Worm (Caenorhabditis elegans) whole organism, L4 larva: ENCODE measurements around the gene ins-39.

Experiments used
- F26F4.8 ChIP-seq: fragments of 200-800 bp; sonication (Bioruptor generic); conservative IDR thresholded peaks from 2 replicates; pipeline ENCODE4 v1.3.6; 2022; ENCODE audit warnings: missing genetic modification characterization, missing compliant biosample characterization
- F44E2.7 ChIP-seq: fragments of 200-800 bp; sonication (Bioruptor generic); IDR thresholded peaks from 2 replicates; pipeline ENCODE4 v2.1.2; 2022; ENCODE audit warnings: missing genetic modification characterization, missing compliant biosample characterization
- F49E8.2 ChIP-seq: sonication (generic microtip); optimal IDR thresholded peaks from 2 replicates; lab custom pipeline; 2016; ENCODE audit warnings: missing compliant biosample characterization, mild to moderate bottlenecking, missing genetic modification characterization, borderline replicate concordance
- T26A8.4 ChIP-seq: fragments of 200-800 bp; sonication (Bioruptor generic); IDR thresholded peaks from 2 replicates; pipeline ENCODE4 v1.3.6; 2022; ENCODE audit warnings: missing genetic modification characterization, missing compliant biosample characterization
- Y48G9A.11 ChIP-seq: fragments of 200-800 bp; sonication (Bioruptor generic); IDR thresholded peaks from 2 replicates; pipeline ENCODE4 v1.3.6; 2022; ENCODE audit warnings: missing genetic modification reagents, missing genetic modification characterization, missing compliant biosample characterization
- Y5F2A.4 ChIP-seq: fragments of 200-800 bp; sonication (Bioruptor generic); optimal IDR thresholded peaks from 2 replicates; lab custom pipeline; 2018; ENCODE audit warnings: mild to moderate bottlenecking, missing genetic modification characterization, missing compliant biosample characterization
- Y75B8A.6 ChIP-seq: fragments of 200-800 bp; sonication (Bioruptor generic); IDR thresholded peaks from 2 replicates; pipeline ENCODE4 v1.3.6; 2022; ENCODE audit warnings: missing genetic modification reagents, missing genetic modification characterization, missing compliant biosample characterization
- ZK337.2 ChIP-seq: fragments of 200-800 bp; sonication (Bioruptor generic); IDR thresholded peaks from 2 replicates; pipeline ENCODE4 v1.3.6; 2022; ENCODE audit warnings: missing genetic modification reagents, missing genetic modification characterization, missing compliant biosample characterization
- aly-2 ChIP-seq: sonication (generic microtip); optimal IDR thresholded peaks from 2 replicates; lab custom pipeline; 2018; ENCODE audit warnings: missing biosample characterization, missing genetic modification characterization
- ama-1 ChIP-seq: fragments of 150-350 bp; optimal IDR thresholded peaks from 2 replicates; lab custom pipeline; 2014; ENCODE audit warnings: inconsistent platforms, mixed read lengths
- ceh-20 ChIP-seq: fragments of 200-800 bp; sonication (Bioruptor generic); IDR thresholded peaks from 2 replicates; pipeline ENCODE4 v1.3.6; 2022; ENCODE audit warnings: missing genetic modification reagents, missing genetic modification characterization, missing compliant biosample characterization
- ceh-28 ChIP-seq: fragments of 150-350 bp; optimal IDR thresholded peaks from 2 replicates; lab custom pipeline; 2014; ENCODE audit warnings: missing biosample characterization, missing genetic modification reagents, missing genetic modification characterization
- ceh-44 ChIP-seq: fragments of 200-800 bp; sonication (Bioruptor generic); IDR thresholded peaks from 2 replicates; pipeline ENCODE4 v1.3.6; 2022; ENCODE audit warnings: missing genetic modification reagents, missing genetic modification characterization, missing compliant biosample characterization
- ceh-62 ChIP-seq: sonication (generic microtip); optimal IDR thresholded peaks from 2 replicates; lab custom pipeline; 2017; ENCODE audit warnings: missing biosample characterization, missing genetic modification characterization
- ceh-82 ChIP-seq: sonication (generic microtip); optimal IDR thresholded peaks from 2 replicates; lab custom pipeline; 2017; ENCODE audit warnings: missing biosample characterization, missing genetic modification characterization
- ces-1 ChIP-seq: fragments of 150-350 bp; sonication (generic microtip); optimal IDR thresholded peaks from 4 replicates; lab custom pipeline; 2014; ENCODE audit warnings: missing biosample characterization, missing genetic modification reagents, missing genetic modification characterization
- cey-2 ChIP-seq: sonication (generic microtip); optimal IDR thresholded peaks from 3 replicates; lab custom pipeline; 2017; ENCODE audit warnings: missing genetic modification characterization, mild to moderate bottlenecking, missing compliant biosample characterization, antibody characterized with exemption, borderline replicate concordance; ENCODE audit not compliant: insufficient read depth
- ctbp-1 ChIP-seq: fragments of 200-800 bp; sonication (Bioruptor generic); IDR thresholded peaks from 2 replicates; pipeline ENCODE4 v1.3.6; 2022; ENCODE audit warnings: missing genetic modification reagents, missing genetic modification characterization, missing compliant biosample characterization
- daf-8 ChIP-seq: fragments of 200-800 bp; sonication (Bioruptor generic); IDR thresholded peaks from 2 replicates; pipeline ENCODE4 v1.3.6; 2022; ENCODE audit warnings: missing genetic modification characterization, missing compliant biosample characterization
- dmd-6 ChIP-seq: fragments of 200-800 bp; sonication (Bioruptor generic); IDR thresholded peaks from 2 replicates; pipeline ENCODE4 v1.3.6; 2022; ENCODE audit warnings: missing genetic modification reagents, missing genetic modification characterization, missing compliant biosample characterization
- dpl-1 ChIP-seq: fragments of 150-350 bp; optimal IDR thresholded peaks from 2 replicates; lab custom pipeline; 2014; ENCODE audit warnings: missing biosample characterization, missing genetic modification reagents, missing genetic modification characterization
- duxl-1 ChIP-seq: sonication (generic microtip); optimal IDR thresholded peaks from 2 replicates; lab custom pipeline; 2016; ENCODE audit warnings: mild to moderate bottlenecking, missing genetic modification characterization, moderate library complexity, missing compliant biosample characterization; ENCODE audit not compliant: poor library complexity
- egl-27 ChIP-seq: sonication (generic microtip); optimal IDR thresholded peaks from 3 replicates; lab custom pipeline; 2017; ENCODE audit warnings: missing biosample characterization, missing genetic modification reagents, missing genetic modification characterization
- egl-43 ChIP-seq: fragments of 200-800 bp; sonication (Bioruptor generic); IDR thresholded peaks from 2 replicates; pipeline ENCODE4 v1.3.6; 2022; ENCODE audit warnings: missing genetic modification reagents, missing genetic modification characterization, missing compliant biosample characterization
- fos-1 ChIP-seq: fragments of 150-350 bp; optimal IDR thresholded peaks from 2 replicates; lab custom pipeline; 2014; ENCODE audit warnings: missing biosample characterization, missing genetic modification characterization
- gei-8 ChIP-seq: fragments of 200-800 bp; sonication (Bioruptor generic); optimal IDR thresholded peaks from 2 replicates; lab custom pipeline; 2018; ENCODE audit warnings: mild to moderate bottlenecking, missing genetic modification characterization, missing compliant biosample characterization
- hmg-1.1 ChIP-seq: fragments of 200-800 bp; sonication (Bioruptor generic); IDR thresholded peaks from 2 replicates; pipeline ENCODE4 v1.3.6; 2022; ENCODE audit warnings: missing genetic modification reagents, missing genetic modification characterization, missing compliant biosample characterization
- lim-7 ChIP-seq: fragments of 200-800 bp; sonication (Bioruptor generic); IDR thresholded peaks from 2 replicates; pipeline ENCODE4 v1.3.6; 2022; ENCODE audit warnings: missing genetic modification characterization, missing compliant biosample characterization
- lin-29 ChIP-seq: fragments of 200-800 bp; sonication (Bioruptor generic); IDR thresholded peaks from 2 replicates; pipeline ENCODE4 v1.3.6; 2022; ENCODE audit warnings: missing genetic modification reagents, missing genetic modification characterization, missing compliant biosample characterization
- lin-39 ChIP-seq: fragments of 150-350 bp; optimal IDR thresholded peaks from 2 replicates; lab custom pipeline; 2014; ENCODE audit warnings: missing biosample characterization, missing genetic modification reagents, missing genetic modification characterization
- lsy-2 ChIP-seq, 2 experiments: fragments of 150-350 bp in 1 of 2; sonication (generic microtip) in 1 of 2; optimal IDR thresholded peaks; 2 replicates each; lab custom pipeline; 2014 to 2017; ENCODE audit warnings: missing biosample characterization in 2 of 2, missing genetic modification characterization in 2 of 2
- madf-5 ChIP-seq, 2 experiments: fragments of 200-800 bp; sonication (Bioruptor generic); IDR thresholded peaks; 2 replicates each; pipeline ENCODE4 v1.3.6; 2022; ENCODE audit warnings: missing compliant biosample characterization in 2 of 2, missing genetic modification characterization in 2 of 2
- mdl-1 ChIP-seq, 2 experiments: fragments of 150-350 bp in 1 of 2; sonication (generic microtip) in 1 of 2; optimal IDR thresholded peaks; 2 replicates each; lab custom pipeline; 2014 to 2017; ENCODE audit warnings: missing biosample characterization in 2 of 2, missing genetic modification characterization in 2 of 2
- mdt-29 ChIP-seq: fragments of 200-800 bp; sonication (Bioruptor generic); IDR thresholded peaks from 2 replicates; pipeline ENCODE4 v1.3.6; 2022; ENCODE audit warnings: missing genetic modification reagents, missing genetic modification characterization, missing compliant biosample characterization
- mep-1 ChIP-seq: fragments of 150-350 bp; sonication (generic microtip); optimal IDR thresholded peaks from 3 replicates; lab custom pipeline; 2014; ENCODE audit warnings: missing biosample characterization, missing genetic modification characterization
- mxl-3 ChIP-seq: fragments of 200-800 bp; sonication (Bioruptor generic); optimal IDR thresholded peaks from 2 replicates; lab custom pipeline; 2018; ENCODE audit warnings: mild to moderate bottlenecking, missing genetic modification characterization, missing compliant biosample characterization
- nhr-42 ChIP-seq: fragments of 200-800 bp; sonication (Bioruptor generic); IDR thresholded peaks from 2 replicates; pipeline ENCODE4 v1.3.6; 2022; ENCODE audit warnings: missing genetic modification characterization, missing compliant biosample characterization
- nhr-48 ChIP-seq: sonication (generic microtip); optimal IDR thresholded peaks from 2 replicates; lab custom pipeline; 2016; ENCODE audit warnings: mild to moderate bottlenecking, missing genetic modification characterization, missing compliant biosample characterization
- nhr-6 ChIP-seq: fragments of 150-350 bp; optimal IDR thresholded peaks from 2 replicates; lab custom pipeline; 2014; ENCODE audit warnings: missing biosample characterization, missing genetic modification characterization
- nhr-76 ChIP-seq: fragments of 150-350 bp; optimal IDR thresholded peaks from 2 replicates; lab custom pipeline; 2014; ENCODE audit warnings: missing biosample characterization, missing genetic modification characterization
- pha-4 ChIP-seq, 2 experiments: fragments of 150-350 bp in 1 of 2; fragments of 200-800 bp in 1 of 2; sonication (Bioruptor generic) in 1 of 2; IDR thresholded peaks in 1 of 2; optimal IDR thresholded peaks in 1 of 2; 2 replicates each; pipeline versions ENCODE4 v1.3.6 to Lab custom; 2014 to 2022; ENCODE audit warnings: missing genetic modification characterization in 2 of 2, missing genetic modification reagents in 2 of 2, missing biosample characterization in 1 of 2, missing compliant biosample characterization in 1 of 2
- rbr-2 ChIP-seq: sonication (generic microtip); optimal IDR thresholded peaks from 2 replicates; lab custom pipeline; 2016; ENCODE audit warnings: missing genotype, missing genetic modification characterization, missing compliant biosample characterization
- saeg-2 ChIP-seq: fragments of 200-800 bp; sonication (Bioruptor generic); IDR thresholded peaks from 2 replicates; pipeline ENCODE4 v1.3.6; 2022; ENCODE audit warnings: missing genetic modification reagents, missing genetic modification characterization, missing compliant biosample characterization
- sdz-12 ChIP-seq: fragments of 200-800 bp; sonication (Bioruptor generic); optimal IDR thresholded peaks from 2 replicates; lab custom pipeline; 2018; ENCODE audit warnings: mild to moderate bottlenecking, missing genetic modification characterization, missing compliant biosample characterization
- set-16 ChIP-seq: fragments of 200-800 bp; sonication (Bioruptor generic); IDR thresholded peaks from 2 replicates; pipeline ENCODE4 v1.3.6; 2022; ENCODE audit warnings: missing genetic modification reagents, missing genetic modification characterization, missing compliant biosample characterization
- snpc-1.2 ChIP-seq: fragments of 200-800 bp; sonication (Bioruptor generic); IDR thresholded peaks from 2 replicates; pipeline ENCODE4 v1.3.6; 2022; ENCODE audit warnings: missing genetic modification reagents, missing genetic modification characterization, missing compliant biosample characterization
- spr-3 ChIP-seq: fragments of 200-800 bp; sonication (Bioruptor generic); optimal IDR thresholded peaks from 2 replicates; lab custom pipeline; 2018; ENCODE audit warnings: mild to moderate bottlenecking, missing genetic modification characterization, missing compliant biosample characterization
- tra-1 ChIP-seq: fragments of 200-800 bp; sonication (Bioruptor generic); IDR thresholded peaks from 2 replicates; pipeline ENCODE4 v1.3.6; 2022; ENCODE audit warnings: missing genetic modification reagents, missing genetic modification characterization, missing compliant biosample characterization
- zfp-2 ChIP-seq: sonication (generic microtip); optimal IDR thresholded peaks from 2 replicates; lab custom pipeline; 2016; ENCODE audit warnings: mild to moderate bottlenecking, missing genetic modification characterization, missing compliant biosample characterization
- zip-11 ChIP-seq: fragments of 200-800 bp; sonication (Bioruptor generic); IDR thresholded peaks from 2 replicates; pipeline ENCODE4 v1.3.6; 2022; ENCODE audit warnings: missing genetic modification characterization, missing compliant biosample characterization
- ztf-7 ChIP-seq: fragments of 150-350 bp; optimal IDR thresholded peaks from 2 replicates; lab custom pipeline; 2014; ENCODE audit warnings: missing biosample characterization, missing genetic modification characterization

ins-39 gene

ce11 chrX:1322997-1323396 lies 21.2 kb downstream of the ins-39 start (continued):
- TF ChIP-seq sdz-12 (no peak), aly-2 (tag; lab: Kevin White, UChicago) (no peak), mdl-1 (tag; optimal IDR thresholded peaks at IDR 0.05; lab: Kevin White, UChicago) (peak; percentile 76 to 90), ama-1 (lab: Kevin White, UChicago) (no peak), ztf-7 (tag; lab: Kevin White, UChicago) (peak; percentile 72), Y48G9A.11 (no peak), mdt-29 (GFP tag; lab: Robert Waterston, UW) (no peak), ceh-62 (tag; lab: Kevin White, UChicago) (no peak), ceh-44 (GFP tag; lab: Robert Waterston, UW) (no peak), tra-1 (GFP tag; lab: Robert Waterston, UW) (no peak), F49E8.2 (tag; lab: Kevin White, UChicago) (no peak), daf-8 (GFP tag; lab: Robert Waterston, UW) (no peak), gei-8 (GFP tag; lab: Kevin White, UChicago) (no peak), rbr-2 (peak; percentile 87), nhr-6 (tag; lab: Kevin White, UChicago) (peak; percentile 23), dpl-1 (peak; percentile 33), egl-43 (peak; percentile 74), hmg-1.1 (GFP tag; lab: Robert Waterston, UW) (peak; percentile 96), spr-3 (peak; percentile 53), duxl-1 (tag; lab: Kevin White, UChicago) (peak; percentile 96), fos-1 (tag; lab: Kevin White, UChicago) (no peak), ceh-28 (tag; lab: Kevin White, UChicago) (no peak), saeg-2 (GFP tag; lab: Robert Waterston, UW) (no peak), Y75B8A.6 (GFP tag; lab: Robert Waterston, UW) (no peak), ces-1 (GFP tag; lab: Kevin White, UChicago) (peak; percentile 59), ceh-20 (GFP tag; lab: Robert Waterston, UW) (peak; percentile 79), pha-4 (GFP tag; IDR thresholded peaks at IDR 0.05; lab: Robert Waterston, UW) (peak; percentile 62; the same call in 1 of the 2 replicates), pha-4 (tag; optimal IDR thresholded peaks at IDR 0.05; lab: Kevin White, UChicago) (no peak), mep-1 (peak; percentile 93), egl-27 (no peak), lin-29 (peak; percentile 69), mxl-3 (peak; percentile 96), nhr-76 (tag; lab: Kevin White, UChicago) (no peak), snpc-1.2 (GFP tag; lab: Robert Waterston, UW) (no peak), ctbp-1 (GFP tag; lab: Robert Waterston, UW) (peak; percentile 81), dmd-6 (peak; percentile 69), F26F4.8 (GFP tag; lab: Robert Waterston, UW) (no peak), lim-7 (GFP tag; lab: Robert Waterston, UW) (no peak), T26A8.4 (GFP tag; lab: Robert Waterston, UW) (peak; percentile 90), ceh-82 (tag; lab: Kevin White, UChicago) (no peak), nhr-42 (GFP tag; lab: Robert Waterston, UW) (peak; percentile 87), lin-39 (no peak), Y5F2A.4 (peak; percentile 64), lsy-2 (tag; optimal IDR thresholded peaks at IDR 0.05; lab: Kevin White, UChicago) (peak; percentile 62 to 88), zip-11 (GFP tag; lab: Robert Waterston, UW) (no peak), zfp-2 (tag; lab: Kevin White, UChicago) (no peak), cey-2 (tag; lab: Kevin White, UChicago) (no peak), ZK337.2 (GFP tag; lab: Robert Waterston, UW) (no peak), madf-5 (GFP tag; IDR thresholded peaks at IDR 0.05; lab: Robert Waterston, UW) (no peak), set-16 (GFP tag; lab: Robert Waterston, UW) (no peak), nhr-48 (tag; lab: Kevin White, UChicago) (peak; percentile 63), F44E2.7 (GFP tag; lab: Robert Waterston, UW) (no peak)
